Fruit fly (Drosophila melanogaster) whole organism, adult: ENCODE measurements around the gene TrissinR.

ENCODE experiments used
- CG12768 ChIP-seq: fragments of 200-800 bp; sonication (Bioruptor generic); optimal IDR thresholded peaks from 2 replicates; lab custom pipeline; 2017; ENCODE audit warnings: missing biosample characterization, missing genetic modification characterization, mild to moderate bottlenecking, moderate library complexity, missing genetic modification reagents
- CG33017 ChIP-seq: fragments of 200-800 bp; sonication (Bioruptor generic); optimal IDR thresholded peaks from 2 replicates; lab custom pipeline; 2018; ENCODE audit warnings: missing biosample characterization, mild to moderate bottlenecking, missing genetic modification characterization, moderate library complexity
- CG5204 ChIP-seq: fragments of 200-800 bp; sonication (Bioruptor generic); optimal IDR thresholded peaks from 2 replicates; lab custom pipeline; 2016; ENCODE audit warnings: missing biosample characterization, missing genetic modification characterization
- Clk ChIP-seq: fragments of 200-800 bp; sonication (Bioruptor generic); optimal IDR thresholded peaks from 2 replicates; lab custom pipeline; 2017; ENCODE audit warnings: missing biosample characterization, missing genetic modification characterization
- kay ChIP-seq: fragments of 200-800 bp; sonication (Bioruptor generic); peaks from one replicate; lab custom pipeline; 2016; ENCODE audit warnings: missing biosample characterization, missing genetic modification characterization, borderline replicate concordance
- ovo ChIP-seq: fragments of 200-800 bp; sonication (Bioruptor generic); optimal IDR thresholded peaks from 2 replicates; lab custom pipeline; 2016; ENCODE audit warnings: missing biosample characterization, missing genetic modification characterization
- pad ChIP-seq: fragments of 200-800 bp; sonication (Bioruptor generic); optimal IDR thresholded peaks from 3 replicates; lab custom pipeline; 2017; ENCODE audit warnings: missing biosample characterization, missing genetic modification characterization, mild to moderate bottlenecking, moderate library complexity, missing genetic modification reagents
- tj ChIP-seq: fragments of 200-800 bp; sonication (Bioruptor generic); optimal IDR thresholded peaks from 3 replicates; lab custom pipeline; 2017; ENCODE audit warnings: missing biosample characterization, mild to moderate bottlenecking, missing genetic modification characterization, moderate library complexity
- toe ChIP-seq: fragments of 200-800 bp; sonication (Bioruptor generic); optimal IDR thresholded peaks from 2 replicates; lab custom pipeline; 2016; ENCODE audit warnings: missing biosample characterization, missing genetic modification characterization

dm6 chr2L:5904585-5904984 is 80.8 kb downstream of the TrissinR start, which contains the start of gene CG9021:
- TF ChIP-seq toe (GFP tag; lab: Kevin White, UChicago) (no peak), CG5204 (GFP tag; lab: Kevin White, UChicago) (no peak), ovo (GFP tag; lab: Kevin White, UChicago) (no peak), tj (GFP tag; lab: Kevin White, UChicago) (no peak), Clk (GFP tag; lab: Kevin White, UChicago) (no peak), CG12768 (no peak), kay (no peak), pad (GFP tag; lab: Kevin White, UChicago) (no peak), CG33017 (tag; lab: Kevin White, UChicago) (no peak)
